Worm (Caenorhabditis elegans): ENCODE measurements around the gene R13D11.10.
"Not testable (repeated sequence)": the region's sequence is repeated elsewhere in the genome, so short reads cannot be mapped to it uniquely, and the experiment has no call there.

Gene R13D11.10

ce11 chrV:843118-843517, 30.1 kb upstream of the R13D11.10 start, which contains the start of gene K09C6.8:
TSS of gene K09C6.8 (minus strand) at chrV:843218.
- TF ChIP-seq skn-1 (tag; optimal IDR thresholded peaks at IDR 0.05); unc-62 (GFP tag; optimal IDR thresholded peaks at IDR 0.05); elt-1 (tag; optimal IDR thresholded peaks at IDR 0.05): not testable (repeated sequence)

ce11 chrV:842611-843010, 29.6 kb upstream of the R13D11.10 start:
- TF ChIP-seq mbf-1 (tag; optimal IDR thresholded peaks at IDR 0.05): no peak
- TF ChIP-seq unc-39 (tag; optimal IDR thresholded peaks at IDR 0.05): no peak
- TF ChIP-seq ceh-82 (tag; optimal IDR thresholded peaks at IDR 0.05): no peak
- TF ChIP-seq nhr-237 (tag; optimal IDR thresholded peaks at IDR 0.05): no peak
- no peak for TF ChIP-seq mdl-1 (tag; optimal IDR thresholded peaks at IDR 0.05)

- not testable (repeated sequence) for TF ChIP-seq mab-5, nhr-12, nhr-129 (tag; optimal IDR thresholded peaks at IDR 0.05)
These were observed 26.0 kb upstream of the R13D11.10 start, which contains the start of the genes K09C6.7 and K09C6.10 for ce11 chrV:838984-839471. TSS of gene K09C6.7 (minus strand) at chrV:839084. TSS of gene K09C6.10 (plus strand) at chrV:839421.

- TF ChIP-seq ztf-1 (GFP tag; conservative IDR thresholded peaks at IDR 0.05) (no peak), elt-3 (tag; optimal IDR thresholded peaks at IDR 0.05) (no peak), unc-39 (tag; optimal IDR thresholded peaks at IDR 0.05) (no peak), unc-55 (GFP tag; optimal IDR thresholded peaks at IDR 0.05) (no peak), mab-5 (tag; optimal IDR thresholded peaks at IDR 0.05) (no peak), nhr-237 (tag; optimal IDR thresholded peaks at IDR 0.05) (no peak), peb-1 (tag; optimal IDR thresholded peaks at IDR 0.05) (no peak), aly-2 (tag; optimal IDR thresholded peaks at IDR 0.05) (no peak), sma-3 (GFP tag; optimal IDR thresholded peaks at IDR 0.05) (no peak), alr-1 (tag; optimal IDR thresholded peaks at IDR 0.05) (no peak)
These were observed 20.4 kb upstream of the R13D11.10 start, which contains the start of gene F41H8.1 for ce11 chrV:833368-833767. TSS of gene F41H8.1 (plus strand) at chrV:833668.

ce11 chrV:826097-826496, 13.1 kb upstream of the R13D11.10 start, which contains the start of gene F41H8.2:
TSS of gene F41H8.2 (plus strand) at chrV:826397.
- TF ChIP-seq mbf-1 (tag; optimal IDR thresholded peaks at IDR 0.05): no peak

- not testable (repeated sequence) for TF ChIP-seq nhr-21, crh-2, mdl-1 (tag; optimal IDR thresholded peaks at IDR 0.05)
These were observed 9.9 kb upstream of the R13D11.10 start, which contains the start of gene srx-31 for ce11 chrV:822922-823321. TSS of gene srx-31 (minus strand) at chrV:823022.

- TF ChIP-seq peb-1 (tag; optimal IDR thresholded peaks at IDR 0.05); skn-1 (tag; optimal IDR thresholded peaks at IDR 0.05); Y55F3AM.14 (GFP tag; optimal IDR thresholded peaks at IDR 0.05): not testable (repeated sequence)
These were observed 7.6 kb upstream of the R13D11.10 start, which contains the start of gene srx-32 for ce11 chrV:820629-821028. TSS of gene srx-32 (minus strand) at chrV:820729.

- TF ChIP-seq unc-62 (GFP tag; optimal IDR thresholded peaks at IDR 0.05) (no peak), unc-55 (GFP tag; optimal IDR thresholded peaks at IDR 0.05) (no peak), ztf-4 (tag; optimal IDR thresholded peaks at IDR 0.05) (no peak), lin-39 (tag; optimal IDR thresholded peaks at IDR 0.05) (no peak), nhr-12 (tag; optimal IDR thresholded peaks at IDR 0.05) (no peak), nhr-23 (tag; optimal IDR thresholded peaks at IDR 0.05) (no peak), nhr-11 (tag; optimal IDR thresholded peaks at IDR 0.05) (no peak), gmeb-1 (tag; optimal IDR thresholded peaks at IDR 0.05) (no peak), crh-2 (tag; optimal IDR thresholded peaks at IDR 0.05) (no peak), dmd-4 (tag; optimal IDR thresholded peaks at IDR 0.05) (no peak), mbf-1 (tag; optimal IDR thresholded peaks at IDR 0.05) (no peak), blmp-1 (tag; optimal IDR thresholded peaks at IDR 0.05; ENCODE audit: insufficient read depth) (no peak), mab-5 (tag; optimal IDR thresholded peaks at IDR 0.05) (no peak), nhr-77 (tag; optimal IDR thresholded peaks at IDR 0.05) (no peak), unc-39 (tag; optimal IDR thresholded peaks at IDR 0.05) (no peak), R02D3.7 (tag; optimal IDR thresholded peaks at IDR 0.05) (no peak), fos-1 (tag; optimal IDR thresholded peaks at IDR 0.05) (no peak), nhr-21 (tag; optimal IDR thresholded peaks at IDR 0.05) (no peak)
These were observed 4.2 kb upstream of the R13D11.10 start, which contains the start of gene R13D11.1 for ce11 chrV:817182-817581. TSS of gene R13D11.1 (plus strand) at chrV:817482.

All from whole organism, L2 larva.